Fruit fly (Drosophila melanogaster) whole organism, embryonic: ENCODE data around the gene dock.
A peak's percentile ranks its signal among the peaks of the same experiment; 100 is the strongest.

Experiments
- Atf3 ChIP-seq: fragments of 200-800 bp; sonication (Bioruptor generic); optimal IDR thresholded peaks from 3 replicates; lab custom pipeline; 2016; ENCODE audit warnings: missing biosample characterization, missing genetic modification characterization
- Atf6 ChIP-seq: fragments of 200-800 bp; sonication (Bioruptor generic); IDR thresholded peaks from 2 replicates; pipeline ENCODE4 v1.3.6; 2022; ENCODE audit warnings: missing biosample characterization, missing genetic modification characterization
- CG11696 ChIP-seq: fragments of 200-800 bp; sonication (Bioruptor generic); IDR thresholded peaks from 2 replicates; pipeline ENCODE4 v1.3.6; 2022; ENCODE audit warnings: missing biosample characterization, missing genetic modification characterization
- CG13287 ChIP-seq: fragments of 200-800 bp; sonication (Bioruptor generic); IDR thresholded peaks from 2 replicates; pipeline ENCODE4 v1.3.6; 2022; ENCODE audit warnings: missing biosample characterization, missing genetic modification characterization; ENCODE audit not compliant: partially characterized antibody
- CG14441 ChIP-seq: fragments of 200-800 bp; sonication (Bioruptor generic); IDR thresholded peaks from 2 replicates; pipeline ENCODE4 v1.3.6; 2022; ENCODE audit warnings: missing biosample characterization, missing genetic modification characterization
- CG17359 ChIP-seq: fragments of 200-800 bp; sonication (Bioruptor generic); optimal IDR thresholded peaks from 3 replicates; lab custom pipeline; 2018; ENCODE audit warnings: missing biosample characterization, mild to moderate bottlenecking, missing genetic modification characterization, moderate library complexity
- CG2678 ChIP-seq: fragments of 200-800 bp; sonication (Bioruptor generic); optimal IDR thresholded peaks from 3 replicates; lab custom pipeline; 2019; ENCODE audit warnings: missing biosample characterization, mild to moderate bottlenecking, missing genetic modification characterization, moderate library complexity
- CG31441 ChIP-seq: fragments of 200-800 bp; sonication (Bioruptor generic); IDR thresholded peaks from 2 replicates; pipeline ENCODE4 v1.3.6; 2022; ENCODE audit warnings: missing biosample characterization, missing genetic modification characterization
- CG3281 ChIP-seq: fragments of 200-800 bp; sonication (Bioruptor generic); optimal IDR thresholded peaks from 3 replicates; lab custom pipeline; 2017; ENCODE audit warnings: missing biosample characterization, mild to moderate bottlenecking, missing genetic modification characterization
- CG4404 ChIP-seq: fragments of 200-800 bp; sonication (Bioruptor generic); IDR thresholded peaks from 2 replicates; pipeline ENCODE4 v1.3.6; 2022; ENCODE audit warnings: missing biosample characterization, missing genetic modification characterization
- CG7556 ChIP-seq: fragments of 200-800 bp; sonication (Bioruptor generic); optimal IDR thresholded peaks from 2 replicates; lab custom pipeline; 2017; ENCODE audit warnings: missing biosample characterization, mild to moderate bottlenecking, missing genetic modification characterization
- CG7839 ChIP-seq: fragments of 200-800 bp; sonication (Bioruptor generic); optimal IDR thresholded peaks from 3 replicates; lab custom pipeline; 2018; ENCODE audit warnings: missing biosample characterization, mild to moderate bottlenecking, missing genetic modification characterization, moderate library complexity
- CG7987 ChIP-seq: fragments of 200-800 bp; sonication (Bioruptor generic); optimal IDR thresholded peaks from 2 replicates; lab custom pipeline; 2018; ENCODE audit warnings: missing biosample characterization, mild to moderate bottlenecking, missing genetic modification characterization, moderate library complexity
- CG9727 ChIP-seq: fragments of 200-800 bp; sonication (Bioruptor generic); optimal IDR thresholded peaks from 3 replicates; lab custom pipeline; 2017; ENCODE audit warnings: missing biosample characterization, mild to moderate bottlenecking, missing genetic modification characterization
- Drgx ChIP-seq: fragments of 200-800 bp; sonication (Bioruptor generic); IDR thresholded peaks from 2 replicates; pipeline ENCODE4 v1.3.6; 2022; ENCODE audit warnings: missing biosample characterization, missing genetic modification characterization
- E2f2 ChIP-seq: fragments of 200-800 bp; sonication (Bioruptor generic); IDR thresholded peaks from 2 replicates; pipeline ENCODE4 v1.3.6; 2022; ENCODE audit warnings: missing biosample characterization, missing genetic modification characterization
- Eip74EF ChIP-seq, 2 experiments: fragments of 200-800 bp in 1 of 2; fragments of >200 bp in 1 of 2; sonication (Bioruptor generic) in 1 of 2; optimal IDR thresholded peaks; 2 replicates each; lab custom pipeline; 2017 to 2019; ENCODE audit warnings: missing biosample characterization in 2 of 2, missing genetic modification characterization in 2 of 2, mild to moderate bottlenecking in 1 of 2, moderate library complexity in 1 of 2
- Fer1 ChIP-seq: fragments of 200-800 bp; sonication (Bioruptor generic); optimal IDR thresholded peaks from 2 replicates; lab custom pipeline; 2017; ENCODE audit warnings: missing biosample characterization, mild to moderate bottlenecking, missing genetic modification characterization
- Hr51 ChIP-seq, 2 experiments: fragments of 200-800 bp; sonication (Bioruptor generic); optimal IDR thresholded peaks; 2 replicates in 1 of 2; 3 replicates in 1 of 2; lab custom pipeline; 2016 to 2018; ENCODE audit warnings: missing biosample characterization in 2 of 2, missing genetic modification characterization in 2 of 2, mild to moderate bottlenecking in 1 of 2, moderate library complexity in 1 of 2
- Hr78 ChIP-seq, 2 experiments: fragments of 200-800 bp in 1 of 2; fragments of >200 bp in 1 of 2; sonication (Bioruptor generic) in 1 of 2; optimal IDR thresholded peaks; 2 replicates each; lab custom pipeline; 2017 to 2019; ENCODE audit warnings: missing biosample characterization in 2 of 2, missing genetic modification characterization in 2 of 2, mild to moderate bottlenecking in 1 of 2, moderate library complexity in 1 of 2
- Lpt ChIP-seq: fragments of >200 bp; optimal IDR thresholded peaks from 2 replicates; lab custom pipeline; 2018; ENCODE audit warnings: missing biosample characterization, missing genetic modification characterization
- Meics ChIP-seq: fragments of 200-800 bp; sonication (Bioruptor generic); optimal IDR thresholded peaks from 2 replicates; lab custom pipeline; 2017; ENCODE audit warnings: missing biosample characterization, mild to moderate bottlenecking, missing genetic modification characterization
- Nf-YB ChIP-seq: fragments of 200-800 bp; sonication (Bioruptor generic); optimal IDR thresholded peaks from 3 replicates; lab custom pipeline; 2019; ENCODE audit warnings: missing biosample characterization, mild to moderate bottlenecking, missing genetic modification characterization, moderate library complexity
- Oli ChIP-seq: fragments of 200-800 bp; sonication (Bioruptor generic); optimal IDR thresholded peaks from 2 replicates; lab custom pipeline; 2018; ENCODE audit warnings: missing biosample characterization, mild to moderate bottlenecking, missing genetic modification characterization, moderate library complexity
- Ptx1 ChIP-seq: fragments of 200-800 bp; sonication (Bioruptor generic); IDR thresholded peaks from 2 replicates; pipeline ENCODE4 v1.3.6; 2022; ENCODE audit warnings: missing biosample characterization, missing genetic modification characterization
- Sox100B ChIP-seq: fragments of 200-800 bp; sonication (Bioruptor generic); optimal IDR thresholded peaks from 3 replicates; lab custom pipeline; 2018; ENCODE audit warnings: missing biosample characterization, mild to moderate bottlenecking, missing genetic modification characterization
- Sox102F ChIP-seq: fragments of 200-800 bp; sonication (Bioruptor generic); optimal IDR thresholded peaks from 2 replicates; lab custom pipeline; 2018; ENCODE audit warnings: missing biosample characterization, mild to moderate bottlenecking, missing genetic modification characterization, moderate library complexity
- Ssrp ChIP-seq: fragments of 200-800 bp; sonication (Bioruptor generic); optimal IDR thresholded peaks from 2 replicates; lab custom pipeline; 2018; ENCODE audit warnings: missing biosample characterization, mild to moderate bottlenecking, missing genetic modification characterization, moderate library complexity
- ap ChIP-seq: fragments of 200-800 bp; sonication (Bioruptor generic); IDR thresholded peaks from 2 replicates; pipeline ENCODE4 v1.3.6; 2022; ENCODE audit warnings: missing biosample characterization, missing genetic modification characterization
- chinmo ChIP-seq: fragments of 200-800 bp; sonication (Bioruptor generic); IDR thresholded peaks from 4 replicates; pipeline ENCODE4 v1.3.6; 2022; ENCODE audit warnings: missing biosample characterization, missing genetic modification characterization; ENCODE audit not compliant: partially characterized antibody
- croc ChIP-seq: fragments of 200-800 bp; sonication (Bioruptor generic); conservative IDR thresholded peaks from 3 replicates; pipeline ENCODE4 v1.3.6; 2022; ENCODE audit warnings: missing biosample characterization, missing genetic modification characterization
- dysf ChIP-seq: fragments of 200-800 bp; sonication (Bioruptor generic); IDR thresholded peaks from 3 replicates; pipeline ENCODE4 v1.3.6; 2022; ENCODE audit warnings: missing biosample characterization, missing genetic modification characterization
- eyg ChIP-seq: fragments of 200-800 bp; sonication (Bioruptor generic); optimal IDR thresholded peaks from 3 replicates; lab custom pipeline; 2016; ENCODE audit warnings: missing biosample characterization, missing genetic modification characterization
- ftz-f1 ChIP-seq: fragments of 200-800 bp; sonication (Bioruptor generic); optimal IDR thresholded peaks from 2 replicates; lab custom pipeline; 2016; ENCODE audit warnings: missing biosample characterization, missing genetic modification characterization
- grn ChIP-seq: fragments of 200-800 bp; sonication (Bioruptor generic); optimal IDR thresholded peaks from 3 replicates; lab custom pipeline; 2017; ENCODE audit warnings: missing biosample characterization, missing genetic modification characterization
- gro ChIP-seq: fragments of 200-800 bp; sonication (Bioruptor generic); optimal IDR thresholded peaks from 2 replicates; lab custom pipeline; 2016; ENCODE audit warnings: missing biosample characterization, missing genetic modification characterization
- jumu ChIP-seq: fragments of 200-800 bp; sonication (Bioruptor generic); optimal IDR thresholded peaks from 3 replicates; lab custom pipeline; 2016; ENCODE audit warnings: missing biosample characterization, missing genetic modification characterization
- kay ChIP-seq: fragments of 200-800 bp; sonication (Bioruptor generic); optimal IDR thresholded peaks from 2 replicates; lab custom pipeline; 2016; ENCODE audit warnings: missing biosample characterization, missing genetic modification characterization
- lmd ChIP-seq: fragments of 200-800 bp; sonication (Bioruptor generic); IDR thresholded peaks from 2 replicates; pipeline ENCODE4 v1.3.6; 2022; ENCODE audit warnings: missing biosample characterization, missing genetic modification characterization
- lov ChIP-seq, 2 experiments: fragments of 200-800 bp in 1 of 2; fragments of >200 bp in 1 of 2; sonication (Bioruptor generic) in 1 of 2; IDR thresholded peaks in 1 of 2; optimal IDR thresholded peaks in 1 of 2; 2 replicates in 1 of 2; 3 replicates in 1 of 2; pipeline versions ENCODE4 v1.3.6 to Lab custom; 2017 to 2022; ENCODE audit warnings: missing biosample characterization in 1 of 2, missing genetic modification characterization in 1 of 2
- nerfin-2 ChIP-seq: fragments of 200-800 bp; sonication (Bioruptor generic); IDR thresholded peaks from 2 replicates; pipeline ENCODE4 v1.3.6; 2022; ENCODE audit warnings: missing biosample characterization, missing genetic modification characterization; ENCODE audit not compliant: partially characterized antibody
- nmo ChIP-seq: fragments of 200-800 bp; sonication (Bioruptor generic); optimal IDR thresholded peaks from 2 replicates; lab custom pipeline; 2018; ENCODE audit warnings: missing biosample characterization, mild to moderate bottlenecking, missing genetic modification characterization, moderate library complexity
- p53 ChIP-seq: fragments of 200-800 bp; sonication (Bioruptor generic); optimal IDR thresholded peaks from 2 replicates; lab custom pipeline; 2016; ENCODE audit warnings: missing biosample characterization, missing genetic modification characterization
- phol ChIP-seq: fragments of 200-800 bp; sonication (Bioruptor generic); optimal IDR thresholded peaks from 3 replicates; lab custom pipeline; 2018; ENCODE audit warnings: missing biosample characterization, mild to moderate bottlenecking, missing genetic modification characterization, moderate library complexity
- prd ChIP-seq, 3 experiments: fragments of >200 bp in 2 of 3; fragments of 200-800 bp in 1 of 3; sonication (Bioruptor generic) in 1 of 3; optimal IDR thresholded peaks in 2 of 3; IDR thresholded peaks in 1 of 3; 2 replicates in 2 of 3; 3 replicates in 1 of 3; pipeline versions ENCODE4 v1.3.6 to Lab custom; 2017 to 2022; ENCODE audit warnings: missing biosample characterization in 1 of 3, missing genetic modification characterization in 1 of 3
- sr ChIP-seq: fragments of 200-800 bp; sonication (Bioruptor generic); IDR thresholded peaks from 3 replicates; pipeline ENCODE4 v1.3.6; 2022; ENCODE audit warnings: missing biosample characterization, missing genetic modification characterization
- stwl ChIP-seq: fragments of 200-800 bp; sonication (Bioruptor generic); optimal IDR thresholded peaks from 3 replicates; lab custom pipeline; 2018; ENCODE audit warnings: missing biosample characterization, mild to moderate bottlenecking, missing genetic modification characterization, moderate library complexity

The dock gene

DNA sequence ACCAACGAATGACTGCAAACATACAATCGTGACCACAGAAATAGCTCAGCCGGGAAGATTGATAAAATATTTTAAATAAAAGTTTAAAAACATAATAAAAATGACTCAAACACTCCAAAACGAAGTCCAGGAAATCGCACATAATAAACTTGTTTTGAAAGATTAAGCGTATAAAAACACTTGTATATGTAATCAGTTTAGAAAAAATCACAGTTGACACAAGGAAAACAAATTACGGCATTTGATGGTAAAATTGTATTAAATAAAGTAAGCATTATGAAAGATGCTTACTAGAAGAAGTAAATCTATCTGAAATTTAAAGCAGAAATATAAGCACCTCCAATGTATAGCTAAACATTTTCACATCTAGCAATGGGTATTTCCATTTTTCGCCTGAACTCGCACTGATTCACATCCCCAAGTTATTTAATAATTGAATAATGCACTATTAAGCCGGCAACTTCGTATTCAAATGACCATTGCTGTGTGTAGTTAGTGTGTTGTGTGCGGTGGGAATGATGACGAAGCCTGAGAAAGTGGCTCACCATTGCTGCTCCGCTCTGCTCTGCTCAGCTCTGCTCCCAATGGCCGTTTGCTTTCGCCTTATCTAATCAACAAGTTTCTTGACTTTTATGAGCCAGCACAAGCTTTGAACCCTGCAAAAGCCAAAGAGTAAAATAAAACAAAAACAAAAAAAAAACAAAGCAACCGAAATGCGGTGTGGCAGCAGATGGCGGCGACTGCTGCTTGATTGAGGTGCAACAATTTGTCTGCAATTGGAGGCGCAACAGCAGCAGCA, 21.6 kb downstream of the dock start (continued):
- TF ChIP-seq nerfin-2 (GFP tag; lab: Robert Waterston, UW) (no peak), p53 (GFP tag; lab: Kevin White, UChicago) (no peak), Sox102F (GFP tag; lab: Kevin White, UChicago) (peak; percentile 7), E2f2 (GFP tag; lab: Robert Waterston, UW) (no peak), Lpt (GFP tag; lab: Kevin White, UChicago) (no peak), Hr78 (GFP tag; optimal IDR thresholded peaks at IDR 0.05; lab: Kevin White, UChicago) (peak in 1 of 2 experiments; percentile 75), CG7987 (no peak), gro (GFP tag; lab: Kevin White, UChicago) (no peak), CG11696 (GFP tag; lab: Robert Waterston, UW) (peak; percentile 62; the same call in 1 of the 2 replicates), Oli (tag; lab: Kevin White, UChicago) (peak; percentile 53), kay (GFP tag; lab: Kevin White, UChicago) (peak; percentile 5), CG13287 (GFP tag; lab: Robert Waterston, UW) (no peak), chinmo (GFP tag; lab: Robert Waterston, UW) (0 out of 4 replicates have a peak, but pooled peaks have one; percentile 10), Meics (peak; percentile 21), CG14441 (GFP tag; lab: Robert Waterston, UW) (no peak), Nf-YB (GFP tag; lab: Kevin White, UChicago) (peak; percentile 4), ftz-f1 (no peak), CG17359 (tag; lab: Kevin White, UChicago) (peak; percentile 8), Eip74EF (GFP tag; optimal IDR thresholded peaks at IDR 0.05; lab: Kevin White, UChicago) (peak in 1 of 2 experiments; percentile 25), nmo (GFP tag; lab: Kevin White, UChicago) (peak; percentile 38), CG7556 (GFP tag; lab: Kevin White, UChicago) (peak; percentile 37), Ssrp (tag; lab: Kevin White, UChicago) (peak; percentile 20), stwl (no peak), CG2678 (tag; lab: Kevin White, UChicago) (peak; percentile 36), Sox100B (peak; percentile 47), Fer1 (GFP tag; lab: Kevin White, UChicago) (no peak), Atf3 (no peak), jumu (GFP tag; lab: Kevin White, UChicago) (no peak), grn (GFP tag; lab: Kevin White, UChicago) (no peak), dysf (GFP tag; lab: Robert Waterston, UW) (no peak), eyg (GFP tag; lab: Kevin White, UChicago) (no peak), Ptx1 (GFP tag; lab: Robert Waterston, UW) (0 out of 2 replicates have a peak, but pooled peaks have one; percentile 26), CG4404 (GFP tag; lab: Robert Waterston, UW) (no peak), Hr51 (GFP tag; optimal IDR thresholded peaks at IDR 0.05; lab: Kevin White, UChicago) (peak in 1 of 2 experiments; percentile 47), lov (optimal IDR thresholded peaks at IDR 0.05; lab: Kevin White, UChicago) (no peak), lov (GFP tag; IDR thresholded peaks at IDR 0.05; lab: Robert Waterston, UW) (no peak), CG3281 (GFP tag; lab: Kevin White, UChicago) (peak; percentile 13), CG9727 (GFP tag; lab: Kevin White, UChicago) (no peak), Drgx (GFP tag; lab: Robert Waterston, UW) (0 out of 2 replicates have a peak, but pooled peaks have one; percentile 24), sr (no peak), ap (GFP tag; lab: Robert Waterston, UW) (no peak), CG7839 (tag; lab: Kevin White, UChicago) (peak; percentile 12), phol (tag; lab: Kevin White, UChicago) (peak; percentile 22), Atf6 (GFP tag; lab: Robert Waterston, UW) (no peak), CG31441 (peak; percentile 42; the same call in 1 of the 2 replicates), lmd (GFP tag; lab: Robert Waterston, UW) (no peak), prd (optimal IDR thresholded peaks at IDR 0.05; lab: Kevin White, UChicago) (no peak), prd (GFP tag; IDR thresholded peaks at IDR 0.05; lab: Robert Waterston, UW) (no peak), croc (GFP tag; lab: Robert Waterston, UW) (no peak)
